Fruit fly (Drosophila melanogaster) whole organism, embryonic: ENCODE data around the gene ATP7.

Experiments used
- h ChIP-seq: fragments of >200 bp; optimal IDR thresholded peaks from 2 replicates; lab custom pipeline; 2017
- nerfin-2 ChIP-seq: fragments of 200-800 bp; sonication (Bioruptor generic); IDR thresholded peaks from 2 replicates; pipeline ENCODE4 v1.3.6; 2022; ENCODE audit warnings: missing biosample characterization, missing genetic modification characterization; ENCODE audit not compliant: partially characterized antibody

- TF ChIP-seq nerfin-2 (GFP tag; lab: Robert Waterston, UW) (no peak), h (lab: Kevin White, UChicago) (no peak)
Measured at dm6 chrX:11820284-11821075, 34.3 kb upstream of the ATP7 start.
